Fruit fly (Drosophila melanogaster) whole organism, embryonic: ENCODE data around the gene Als2.

Experiments
- ATbp ChIP-seq: fragments of 200-800 bp; sonication (Bioruptor generic); optimal IDR thresholded peaks from 2 replicates; lab custom pipeline; 2017; ENCODE audit warnings: missing biosample characterization, mild to moderate bottlenecking, missing genetic modification characterization, missing genetic modification reagents
- Ada2b ChIP-seq: fragments of 200-800 bp; sonication (Bioruptor generic); IDR thresholded peaks from 2 replicates; pipeline ENCODE4 v1.3.6; 2022; ENCODE audit warnings: missing biosample characterization, missing genetic modification characterization
- Bteb2 ChIP-seq: fragments of 200-800 bp; sonication (Bioruptor generic); optimal IDR thresholded peaks from 2 replicates; lab custom pipeline; 2016; ENCODE audit warnings: missing biosample characterization, missing genetic modification characterization
- CG10565 ChIP-seq: fragments of 200-800 bp; sonication (Bioruptor generic); optimal IDR thresholded peaks from 3 replicates; lab custom pipeline; 2016; ENCODE audit warnings: missing biosample characterization, mild to moderate bottlenecking, missing genetic modification characterization
- CG11085 ChIP-seq: fragments of 200-800 bp; sonication (Bioruptor generic); IDR thresholded peaks from 2 replicates; pipeline ENCODE4 v1.3.6; 2022; ENCODE audit warnings: missing biosample characterization, missing genetic modification characterization
- CG13775 ChIP-seq: fragments of 200-800 bp; sonication (Bioruptor generic); optimal IDR thresholded peaks from 3 replicates; lab custom pipeline; 2017; ENCODE audit warnings: missing biosample characterization, mild to moderate bottlenecking, missing genetic modification characterization
- CG14014 ChIP-seq: fragments of 200-800 bp; sonication (Bioruptor generic); IDR thresholded peaks from 2 replicates; pipeline ENCODE4 v1.3.6; 2022; ENCODE audit warnings: missing biosample characterization, missing genetic modification characterization
- CG14667 ChIP-seq: fragments of 200-800 bp; sonication (Bioruptor generic); IDR thresholded peaks from 2 replicates; pipeline ENCODE4 v1.3.6; 2022; ENCODE audit warnings: missing biosample characterization, missing genetic modification characterization
- CG15269 ChIP-seq: fragments of 200-800 bp; sonication (Bioruptor generic); optimal IDR thresholded peaks from 2 replicates; lab custom pipeline; 2018; ENCODE audit warnings: missing biosample characterization, mild to moderate bottlenecking, missing genetic modification characterization, moderate library complexity
- CG15696 ChIP-seq: fragments of 200-800 bp; sonication (Bioruptor generic); optimal IDR thresholded peaks from 2 replicates; lab custom pipeline; 2019; ENCODE audit warnings: missing biosample characterization, mild to moderate bottlenecking, missing genetic modification characterization, moderate library complexity
- CG17359 ChIP-seq: fragments of 200-800 bp; sonication (Bioruptor generic); optimal IDR thresholded peaks from 3 replicates; lab custom pipeline; 2018; ENCODE audit warnings: missing biosample characterization, mild to moderate bottlenecking, missing genetic modification characterization, moderate library complexity
- CG17568 ChIP-seq: fragments of 200-800 bp; sonication (Bioruptor generic); optimal IDR thresholded peaks from 2 replicates; lab custom pipeline; 2018; ENCODE audit warnings: missing biosample characterization, mild to moderate bottlenecking, missing genetic modification characterization, moderate library complexity
- CG17912 ChIP-seq: fragments of 200-800 bp; sonication (Bioruptor generic); optimal IDR thresholded peaks from 2 replicates; lab custom pipeline; 2018; ENCODE audit warnings: missing biosample characterization, mild to moderate bottlenecking, missing genetic modification characterization
- CG2129 ChIP-seq: fragments of 200-800 bp; sonication (Bioruptor generic); IDR thresholded peaks from 2 replicates; pipeline ENCODE4 v1.3.6; 2022; ENCODE audit warnings: missing biosample characterization, missing genetic modification characterization; ENCODE audit not compliant: partially characterized antibody
- CG2712 ChIP-seq: fragments of 200-800 bp; optimal IDR thresholded peaks from 3 replicates; lab custom pipeline; 2019; ENCODE audit warnings: missing biosample characterization, mild to moderate bottlenecking, missing genetic modification characterization, moderate library complexity
- CG30403 ChIP-seq: fragments of 200-800 bp; sonication (Bioruptor generic); optimal IDR thresholded peaks from 3 replicates; lab custom pipeline; 2016; ENCODE audit warnings: missing biosample characterization, missing genetic modification characterization
- CG6683 ChIP-seq: fragments of 200-800 bp; sonication (Bioruptor generic); optimal IDR thresholded peaks from 2 replicates; lab custom pipeline; 2017; ENCODE audit warnings: missing biosample characterization, mild to moderate bottlenecking, missing genetic modification characterization, missing genetic modification reagents
- CG7271 ChIP-seq: fragments of 200-800 bp; sonication (Bioruptor generic); optimal IDR thresholded peaks from 2 replicates; lab custom pipeline; 2018; ENCODE audit warnings: missing biosample characterization, mild to moderate bottlenecking, missing genetic modification characterization, moderate library complexity
- CG8765 ChIP-seq: fragments of 200-800 bp; sonication (Bioruptor generic); IDR thresholded peaks from 2 replicates; pipeline ENCODE4 v1.3.6; 2022; ENCODE audit warnings: missing biosample characterization, missing genetic modification characterization
- CG8944 ChIP-seq: fragments of 200-800 bp; sonication (Bioruptor generic); optimal IDR thresholded peaks from 3 replicates; lab custom pipeline; 2016; ENCODE audit warnings: missing biosample characterization, missing genetic modification characterization
- CG9727 ChIP-seq: fragments of 200-800 bp; sonication (Bioruptor generic); optimal IDR thresholded peaks from 3 replicates; lab custom pipeline; 2017; ENCODE audit warnings: missing biosample characterization, mild to moderate bottlenecking, missing genetic modification characterization
- Doc3 ChIP-seq: fragments of 200-800 bp; sonication (Bioruptor generic); IDR thresholded peaks from 3 replicates; pipeline ENCODE4 v1.3.6; 2022; ENCODE audit warnings: missing biosample characterization, missing genetic modification characterization; ENCODE audit not compliant: partially characterized antibody
- Dp ChIP-seq: fragments of 200-800 bp; sonication (Bioruptor generic); optimal IDR thresholded peaks from 2 replicates; lab custom pipeline; 2018; ENCODE audit warnings: missing biosample characterization, mild to moderate bottlenecking, missing genetic modification characterization, moderate library complexity
- Fer3 ChIP-seq: fragments of 200-800 bp; sonication (Bioruptor generic); optimal IDR thresholded peaks from 2 replicates; lab custom pipeline; 2018; ENCODE audit warnings: missing biosample characterization, mild to moderate bottlenecking, missing genetic modification characterization, moderate library complexity
- Gug ChIP-seq: fragments of 200-800 bp; sonication (Bioruptor generic); IDR thresholded peaks from 4 replicates; pipeline ENCODE4 v1.3.6; 2022; ENCODE audit warnings: missing biosample characterization, missing genetic modification characterization
- Hr3 ChIP-seq: fragments of 200-800 bp; sonication (Bioruptor generic); optimal IDR thresholded peaks from 3 replicates; lab custom pipeline; 2016; ENCODE audit warnings: missing biosample characterization, missing genetic modification characterization
- Mrtf ChIP-seq: fragments of 200-800 bp; sonication (Bioruptor generic); IDR thresholded peaks from 3 replicates; pipeline ENCODE4 v1.3.6; 2022; ENCODE audit warnings: missing biosample characterization, missing genetic modification characterization
- NFAT ChIP-seq: fragments of 200-800 bp; sonication (Bioruptor generic); IDR thresholded peaks from 2 replicates; pipeline ENCODE4 v1.3.6; 2022; ENCODE audit warnings: missing biosample characterization, missing genetic modification characterization
- Rfx ChIP-seq: fragments of 200-800 bp; sonication (Bioruptor generic); IDR thresholded peaks from 2 replicates; pipeline ENCODE4 v1.3.6; 2022; ENCODE audit warnings: missing biosample characterization, missing genetic modification characterization
- Sin3A ChIP-seq: fragments of >200 bp; optimal IDR thresholded peaks from 2 replicates; lab custom pipeline; 2018
- Trl ChIP-seq, 3 experiments: fragments of >200 bp in 2 of 3; fragments of 200-800 bp in 1 of 3; sonication (Bioruptor generic) in 1 of 3; optimal IDR thresholded peaks; 2 replicates in 1 of 3; 3 replicates in 2 of 3; lab custom pipeline; 2016 to 2017; ENCODE audit warnings: missing biosample characterization in 1 of 3, missing genetic modification characterization in 1 of 3
- ap ChIP-seq: fragments of 200-800 bp; sonication (Bioruptor generic); IDR thresholded peaks from 2 replicates; pipeline ENCODE4 v1.3.6; 2022; ENCODE audit warnings: missing biosample characterization, missing genetic modification characterization
- ase ChIP-seq: fragments of 200-800 bp; sonication (Bioruptor generic); IDR thresholded peaks from 3 replicates; pipeline ENCODE4 v1.3.6; 2022; ENCODE audit warnings: missing biosample characterization, missing genetic modification characterization
- btn ChIP-seq: fragments of 200-800 bp; sonication (Bioruptor generic); optimal IDR thresholded peaks from 2 replicates; lab custom pipeline; 2016; ENCODE audit warnings: missing biosample characterization, missing genetic modification characterization
- chif ChIP-seq, 2 experiments: fragments of 200-800 bp; sonication (Bioruptor generic); optimal IDR thresholded peaks; 3 replicates each; lab custom pipeline; 2016; ENCODE audit warnings: missing biosample characterization in 2 of 2, missing genetic modification characterization in 2 of 2
- ci ChIP-seq: fragments of 200-800 bp; sonication (Bioruptor generic); IDR thresholded peaks from 3 replicates; pipeline ENCODE4 v1.3.6; 2022; ENCODE audit warnings: missing biosample characterization, missing genetic modification characterization
- crp ChIP-seq, 2 experiments: fragments of 200-800 bp; sonication (Bioruptor generic); optimal IDR thresholded peaks; 2 replicates in 1 of 2; 3 replicates in 1 of 2; lab custom pipeline; 2017; ENCODE audit warnings: missing biosample characterization in 2 of 2, missing genetic modification characterization in 2 of 2, mild to moderate bottlenecking in 1 of 2, moderate library complexity in 1 of 2
- dmrt11E ChIP-seq: fragments of 200-800 bp; sonication (Bioruptor generic); optimal IDR thresholded peaks from 3 replicates; lab custom pipeline; 2018; ENCODE audit warnings: missing biosample characterization, mild to moderate bottlenecking, missing genetic modification characterization, moderate library complexity
- en ChIP-seq: fragments of 200-800 bp; sonication (Bioruptor generic); optimal IDR thresholded peaks from 2 replicates; lab custom pipeline; 2016; ENCODE audit warnings: missing biosample characterization, missing genetic modification characterization
- fd102C ChIP-seq: fragments of 200-800 bp; sonication (Bioruptor generic); optimal IDR thresholded peaks from 2 replicates; lab custom pipeline; 2018; ENCODE audit warnings: missing biosample characterization, mild to moderate bottlenecking, missing genetic modification characterization, moderate library complexity
- hkb ChIP-seq, 2 experiments: fragments of 200-800 bp in 1 of 2; fragments of >200 bp in 1 of 2; sonication (Bioruptor generic) in 1 of 2; IDR thresholded peaks in 1 of 2; optimal IDR thresholded peaks in 1 of 2; 2 replicates each; pipeline versions ENCODE4 v1.3.6 to Lab custom; 2017 to 2022; ENCODE audit warnings: missing biosample characterization in 1 of 2, missing genetic modification characterization in 1 of 2
- jumu ChIP-seq: fragments of 200-800 bp; sonication (Bioruptor generic); optimal IDR thresholded peaks from 3 replicates; lab custom pipeline; 2016; ENCODE audit warnings: missing biosample characterization, missing genetic modification characterization
- klu ChIP-seq: fragments of 200-800 bp; sonication (Bioruptor generic); IDR thresholded peaks from 2 replicates; pipeline ENCODE4 v1.3.6; 2022; ENCODE audit warnings: missing biosample characterization, missing genetic modification characterization
- lilli ChIP-seq: fragments of 200-800 bp; sonication (Bioruptor generic); optimal IDR thresholded peaks from 3 replicates; lab custom pipeline; 2016; ENCODE audit warnings: missing biosample characterization, missing genetic modification characterization
- mld ChIP-seq: fragments of 200-800 bp; sonication (Bioruptor generic); IDR thresholded peaks from 3 replicates; pipeline ENCODE4 v1.3.6; 2022; ENCODE audit warnings: missing biosample characterization, missing genetic modification characterization; ENCODE audit not compliant: partially characterized antibody
- peb ChIP-seq: fragments of 200-800 bp; sonication (Bioruptor generic); IDR thresholded peaks from 2 replicates; pipeline ENCODE4 v1.3.6; 2022; ENCODE audit warnings: missing biosample characterization, missing genetic modification characterization
- slp2 ChIP-seq: fragments of 200-800 bp; sonication (Bioruptor generic); optimal IDR thresholded peaks from 2 replicates; lab custom pipeline; 2016; ENCODE audit warnings: missing biosample characterization, missing genetic modification characterization
- twi ChIP-seq: fragments of 200-800 bp; optimal IDR thresholded peaks from 2 replicates; lab custom pipeline; 2019; ENCODE audit warnings: missing biosample characterization, mild to moderate bottlenecking, missing genetic modification characterization, moderate library complexity
- zf30C ChIP-seq: fragments of 200-800 bp; sonication (Bioruptor generic); optimal IDR thresholded peaks from 3 replicates; lab custom pipeline; 2018; ENCODE audit warnings: missing biosample characterization, mild to moderate bottlenecking, missing genetic modification characterization
- zfh2 ChIP-seq: fragments of 200-800 bp; sonication (Bioruptor generic); optimal IDR thresholded peaks from 2 replicates; lab custom pipeline; 2016; ENCODE audit warnings: missing biosample characterization, missing genetic modification characterization

Als2 gene

dm6 chr3L:21652768-21653167, 26.8 kb downstream of the Als2 start (continued):
- TF ChIP-seq ap, result peak; percentile 15; the same call in 1 of the 2 replicates
- peak; percentile 66 for TF ChIP-seq CG15269 (tag; lab: Kevin White, UChicago)
- TF ChIP-seq CG17359, result peak; percentile 72
- peak; percentile 56 for TF ChIP-seq jumu (GFP tag; lab: Kevin White, UChicago)
- no peak for TF ChIP-seq mld
- peak; percentile 70 for TF ChIP-seq Gug (GFP tag; lab: Robert Waterston, UW)
- TF ChIP-seq CG2129, result no peak
- TF ChIP-seq hkb (optimal IDR thresholded peaks at IDR 0.05; lab: Kevin White, UChicago), result no peak
- peak; percentile 55; the same call in 1 of the 2 replicates for TF ChIP-seq hkb (GFP tag; IDR thresholded peaks at IDR 0.05; lab: Robert Waterston, UW)
- peak; percentile 80 for TF ChIP-seq CG8944 (GFP tag; lab: Kevin White, UChicago)
- peak; percentile 5 for TF ChIP-seq CG10565 (GFP tag; lab: Kevin White, UChicago)
- no peak for TF ChIP-seq klu (GFP tag; lab: Robert Waterston, UW)
- peak; percentile 44 for TF ChIP-seq en (GFP tag; lab: Kevin White, UChicago)
- peak; percentile 81 for TF ChIP-seq Hr3 (GFP tag; lab: Kevin White, UChicago)
- TF ChIP-seq btn, result no peak
- TF ChIP-seq CG17912 (GFP tag; lab: Kevin White, UChicago), result peak; percentile 50
- TF ChIP-seq CG17568 (GFP tag; lab: Kevin White, UChicago), result no peak
- peak; percentile 61 for TF ChIP-seq CG14667
- TF ChIP-seq dmrt11E, result peak; percentile 64
- peak; percentile 61 for TF ChIP-seq slp2 (GFP tag; lab: Kevin White, UChicago)
- TF ChIP-seq Sin3A (lab: Kevin White, UChicago), result no peak
- peak; percentile 25 for TF ChIP-seq CG13775 (GFP tag; lab: Kevin White, UChicago)
- TF ChIP-seq ATbp (GFP tag; lab: Kevin White, UChicago), result peak; percentile 30
- TF ChIP-seq peb (GFP tag; lab: Robert Waterston, UW), result peak; percentile 39; the same call in 1 of the 2 replicates
- peak; percentile 88 for TF ChIP-seq NFAT (GFP tag; lab: Robert Waterston, UW)
- no peak for TF ChIP-seq Trl (optimal IDR thresholded peaks at IDR 0.05; lab: Kevin White, UChicago)
- peak; percentile 80 for TF ChIP-seq Trl (GFP tag; optimal IDR thresholded peaks at IDR 0.05; lab: Kevin White, UChicago)
- peak; percentile 88 for TF ChIP-seq Rfx (GFP tag; lab: Robert Waterston, UW)
- peak; percentile 78 for TF ChIP-seq CG11085 (GFP tag; lab: Robert Waterston, UW)
- TF ChIP-seq zfh2 (GFP tag; lab: Kevin White, UChicago), result peak; percentile 40
- TF ChIP-seq CG9727 (GFP tag; lab: Kevin White, UChicago), result peak; percentile 20
- TF ChIP-seq crp (GFP tag; optimal IDR thresholded peaks at IDR 0.05; lab: Kevin White, UChicago), result no peak
- peak; percentile 9 for TF ChIP-seq fd102C (GFP tag; lab: Kevin White, UChicago)
- peak; percentile 79 for TF ChIP-seq CG2712 (tag; lab: Kevin White, UChicago)
- peak; percentile 27; the same call in 1 of the 2 replicates for TF ChIP-seq Ada2b (GFP tag; lab: Robert Waterston, UW)
- TF ChIP-seq ci (GFP tag; lab: Robert Waterston, UW), result peak; percentile 79
- TF ChIP-seq CG7271 (tag; lab: Kevin White, UChicago), result no peak
- peak; percentile 54 to 91 for TF ChIP-seq chif (GFP tag; optimal IDR thresholded peaks at IDR 0.05; lab: Kevin White, UChicago)
- TF ChIP-seq ase (GFP tag; lab: Robert Waterston, UW), result peak; percentile 73
- no peak for TF ChIP-seq Doc3
- no peak for TF ChIP-seq CG8765
- TF ChIP-seq lilli, result peak; percentile 79
- TF ChIP-seq CG6683 (GFP tag; lab: Kevin White, UChicago), result no peak
- peak; percentile 75 for TF ChIP-seq Mrtf (GFP tag; lab: Robert Waterston, UW)
- peak; percentile 59 for TF ChIP-seq twi (tag; lab: Kevin White, UChicago)
- TF ChIP-seq Bteb2 (GFP tag; lab: Kevin White, UChicago), result peak; percentile 11
- TF ChIP-seq Fer3, result peak; percentile 54
- TF ChIP-seq Dp (GFP tag; lab: Kevin White, UChicago), result peak; percentile 39
- peak; percentile 80 for TF ChIP-seq CG30403 (GFP tag; lab: Kevin White, UChicago)
- TF ChIP-seq zf30C (GFP tag; lab: Kevin White, UChicago), result no peak
- peak; percentile 51; the same call in 1 of the 2 replicates for TF ChIP-seq CG14014 (GFP tag; lab: Robert Waterston, UW)
- TF ChIP-seq CG15696 (tag; lab: Kevin White, UChicago), result peak; percentile 86
